Worm (Caenorhabditis elegans): ENCODE data around the gene F10G2.2.

F10G2.2 gene

DNA sequence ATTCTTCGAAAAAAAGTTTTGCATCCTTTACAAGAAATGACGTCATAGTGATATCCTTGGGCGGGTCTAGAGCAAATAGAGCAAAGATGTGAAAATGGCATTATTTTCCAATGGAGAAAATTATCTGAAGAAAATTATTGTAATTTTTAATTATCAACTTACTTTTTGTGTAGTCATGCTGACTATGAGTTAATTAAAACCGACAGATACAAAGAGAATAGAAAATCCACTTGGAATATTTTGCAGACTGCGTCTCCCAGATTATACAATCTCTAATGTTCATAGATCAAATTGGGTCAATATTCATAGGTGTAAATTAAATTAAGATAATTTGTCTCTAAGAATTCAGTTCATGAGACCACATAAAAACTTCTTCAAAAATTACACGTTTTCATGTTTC is 18.6 kb downstream of the F10G2.2 start, which contains the start of gene nhr-149:
Gene nhr-149, minus strand, starts transcription at position 101 of the 400 bp plus-strand sequence.
- TF ChIP-seq snpc-4 (tag; optimal IDR thresholded peaks at IDR 0.05) (no peak), egl-27 (tag; optimal IDR thresholded peaks at IDR 0.05) (no peak), zag-1 (tag; optimal IDR thresholded peaks at IDR 0.05) (no peak), ceh-9 (tag; optimal IDR thresholded peaks at IDR 0.05) (no peak), skn-1 (tag; optimal IDR thresholded peaks at IDR 0.05) (no peak), hmg-11 (tag; optimal IDR thresholded peaks at IDR 0.05) (no peak), lin-15B (tag; optimal IDR thresholded peaks at IDR 0.05) (no peak), nhr-43 (tag; optimal IDR thresholded peaks at IDR 0.05; ENCODE audit: poor library complexity, severe bottlenecking) (no peak), ztf-4 (tag; optimal IDR thresholded peaks at IDR 0.05) (no peak), nhr-67 (tag; optimal IDR thresholded peaks at IDR 0.05) (no peak), egl-5 (tag; optimal IDR thresholded peaks at IDR 0.05) (no peak), nhr-23 (tag; optimal IDR thresholded peaks at IDR 0.05) (no peak)

DNA sequence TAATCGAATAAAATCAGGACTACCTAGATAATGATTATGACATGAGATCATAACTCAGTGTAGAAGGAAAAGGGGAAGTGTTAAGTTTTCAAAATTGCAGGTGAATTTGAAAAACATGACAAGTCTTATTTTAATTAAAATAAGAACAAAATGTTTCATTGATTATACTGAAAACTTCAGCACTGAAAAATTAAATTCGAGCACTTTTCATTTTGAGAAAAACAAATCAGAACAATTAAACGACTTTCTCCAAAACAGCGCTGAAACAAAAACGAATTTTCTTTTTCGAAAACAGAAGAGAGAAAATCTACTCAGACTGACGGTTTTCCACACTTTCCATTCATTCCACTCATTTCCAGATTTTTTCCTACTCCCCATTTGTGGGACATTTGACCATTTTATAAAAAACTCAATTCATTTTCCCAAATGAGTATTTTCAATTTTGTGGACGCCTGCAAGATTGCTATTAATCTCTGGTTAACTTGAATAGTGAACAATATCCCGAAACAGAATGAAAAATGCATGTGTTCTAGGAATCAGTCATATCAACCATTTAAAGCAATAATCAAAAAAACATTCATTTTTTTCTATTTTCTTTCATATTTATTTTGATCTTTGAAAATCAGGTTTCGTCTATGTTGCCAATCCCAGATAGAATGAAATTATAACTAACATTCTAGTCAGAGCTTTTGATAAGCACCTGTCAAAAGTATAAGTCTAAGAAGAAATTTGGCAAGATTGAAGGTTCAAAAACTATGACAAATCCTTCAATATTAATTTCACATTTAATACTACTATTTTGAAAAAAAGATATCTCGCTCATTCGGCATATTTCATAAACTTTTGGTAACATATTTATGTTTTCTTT is 21.5 kb downstream of the F10G2.2 start, which contains the start of the genes srh-231 and srh-275:
Gene srh-231, minus strand, starts transcription at position 51 of the 868 bp plus-strand sequence.
Gene srh-275, plus strand, starts transcription at position 818 of the 868 bp plus-strand sequence.
- TF ChIP-seq mdl-1 (tag; optimal IDR thresholded peaks at IDR 0.05) (no peak), nhr-76 (tag; optimal IDR thresholded peaks at IDR 0.05) (no peak), elt-1 (tag; optimal IDR thresholded peaks at IDR 0.05) (no peak), hmg-11 (tag; optimal IDR thresholded peaks at IDR 0.05) (no peak), nhr-11 (tag; optimal IDR thresholded peaks at IDR 0.05) (no peak), mml-1 (tag; optimal IDR thresholded peaks at IDR 0.05) (no peak), egl-5 (tag; optimal IDR thresholded peaks at IDR 0.05) (no peak), lsy-12 (tag; optimal IDR thresholded peaks at IDR 0.05) (no peak), lin-39 (tag; optimal IDR thresholded peaks at IDR 0.05) (no peak), lin-15B (tag; optimal IDR thresholded peaks at IDR 0.05) (no peak), daf-12 (tag; optimal IDR thresholded peaks at IDR 0.05) (no peak), unc-39 (tag; optimal IDR thresholded peaks at IDR 0.05) (no peak)

ce11 chrV:7353602-7354001 is 22.6 kb downstream of the F10G2.2 start:
- no peak for TF ChIP-seq R02D3.7 (tag; optimal IDR thresholded peaks at IDR 0.05)
- no peak for TF ChIP-seq nfya-1 (tag; optimal IDR thresholded peaks at IDR 0.05; ENCODE audit: insufficient read depth)
- TF ChIP-seq lin-39 (tag; optimal IDR thresholded peaks at IDR 0.05), result no peak
- no peak for TF ChIP-seq aly-2 (tag; optimal IDR thresholded peaks at IDR 0.05)
- no peak for TF ChIP-seq ceh-82 (tag; optimal IDR thresholded peaks at IDR 0.05)
- no peak for TF ChIP-seq mml-1 (tag; optimal IDR thresholded peaks at IDR 0.05)
- no peak for TF ChIP-seq snpc-4 (tag; optimal IDR thresholded peaks at IDR 0.05)
- TF ChIP-seq sea-2 (GFP tag; optimal IDR thresholded peaks at IDR 0.05), result no peak
- no peak for TF ChIP-seq nhr-12 (tag; optimal IDR thresholded peaks at IDR 0.05)
- TF ChIP-seq elt-2 (tag; optimal IDR thresholded peaks at IDR 0.05), result no peak
- no peak for TF ChIP-seq hmg-11 (tag; optimal IDR thresholded peaks at IDR 0.05)
- TF ChIP-seq fkh-10 (GFP tag; optimal IDR thresholded peaks at IDR 0.05), result no peak
- no peak for TF ChIP-seq elt-3 (tag; optimal IDR thresholded peaks at IDR 0.05)
- no peak for TF ChIP-seq ceh-16 (tag; optimal IDR thresholded peaks at IDR 0.05)
- TF ChIP-seq nhr-237 (tag; optimal IDR thresholded peaks at IDR 0.05), result no peak
- no peak for TF ChIP-seq mdl-1 (tag; optimal IDR thresholded peaks at IDR 0.05)
- no peak for TF ChIP-seq nhr-77 (tag; optimal IDR thresholded peaks at IDR 0.05)

DNA sequence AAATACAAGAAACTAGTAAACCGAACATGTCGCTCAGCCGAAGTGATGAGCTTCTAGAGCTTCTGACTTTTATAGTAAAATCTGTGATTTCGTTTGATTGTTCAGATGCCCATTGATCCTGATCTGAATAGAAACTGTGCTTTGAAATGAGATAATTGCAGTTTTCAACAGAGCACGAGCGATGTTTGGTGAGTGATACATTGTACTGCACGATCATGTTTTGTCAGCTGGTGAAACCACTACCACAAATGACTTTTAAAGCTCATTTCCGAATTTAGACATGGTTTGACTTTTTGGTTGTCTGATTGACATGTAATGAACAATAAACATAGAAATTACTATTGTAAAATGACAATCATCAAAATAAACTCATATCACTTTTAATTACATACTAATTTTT is 24.5 kb downstream of the F10G2.2 start, which contains the start of gene tag-293:
Gene tag-293, minus strand, starts transcription at position 101 of the 400 bp plus-strand sequence.
- TF ChIP-seq nhr-12 (tag; optimal IDR thresholded peaks at IDR 0.05), result no peak
- TF ChIP-seq skn-1 (tag; optimal IDR thresholded peaks at IDR 0.05), result no peak
- TF ChIP-seq nhr-76 (tag; optimal IDR thresholded peaks at IDR 0.05), result no peak
- no peak for TF ChIP-seq ceh-82 (tag; optimal IDR thresholded peaks at IDR 0.05)
- no peak for TF ChIP-seq pha-4 (tag; optimal IDR thresholded peaks at IDR 0.05)
- no peak for TF ChIP-seq lin-39 (tag; optimal IDR thresholded peaks at IDR 0.05)
- no peak for TF ChIP-seq nhr-23 (tag; optimal IDR thresholded peaks at IDR 0.05)

Measured in whole organism, L3 larva.